Fruit fly (Drosophila melanogaster) whole organism, embryonic: Measurements from ENCODE around the gene CG11726.

Source experiments
- Adf1 ChIP-seq: fragments of 200-800 bp; sonication (Bioruptor generic); IDR thresholded peaks from 2 replicates; pipeline ENCODE4 v1.3.6; 2022; ENCODE audit warnings: missing biosample characterization, missing genetic modification characterization
- Aef1 ChIP-seq: fragments of 200-800 bp; sonication (Bioruptor generic); IDR thresholded peaks from 3 replicates; pipeline ENCODE4 v1.3.6; 2022; ENCODE audit warnings: missing biosample characterization, missing genetic modification characterization
- Asciz ChIP-seq: fragments of 200-800 bp; sonication (Bioruptor generic); optimal IDR thresholded peaks from 2 replicates; lab custom pipeline; 2017; ENCODE audit warnings: missing biosample characterization, mild to moderate bottlenecking, missing genetic modification characterization, missing genetic modification reagents
- Atf6 ChIP-seq: fragments of 200-800 bp; sonication (Bioruptor generic); IDR thresholded peaks from 2 replicates; pipeline ENCODE4 v1.3.6; 2022; ENCODE audit warnings: missing biosample characterization, missing genetic modification characterization
- CG1024 ChIP-seq: fragments of 200-800 bp; sonication (Bioruptor generic); IDR thresholded peaks from 2 replicates; pipeline ENCODE4 v1.3.6; 2022; ENCODE audit warnings: missing biosample characterization, missing genetic modification characterization
- CG10462 ChIP-seq: fragments of 200-800 bp; sonication (Bioruptor generic); optimal IDR thresholded peaks from 2 replicates; lab custom pipeline; 2016; ENCODE audit warnings: missing biosample characterization, missing genetic modification characterization
- CG11504 ChIP-seq: fragments of 200-800 bp; sonication (Bioruptor generic); optimal IDR thresholded peaks from 3 replicates; lab custom pipeline; 2019; ENCODE audit warnings: missing biosample characterization, mild to moderate bottlenecking, missing genetic modification characterization, moderate library complexity
- CG12391 ChIP-seq: fragments of 200-800 bp; sonication (Bioruptor generic); optimal IDR thresholded peaks from 3 replicates; lab custom pipeline; 2018; ENCODE audit warnings: missing biosample characterization, mild to moderate bottlenecking, missing genetic modification characterization, moderate library complexity
- CG12744 ChIP-seq: fragments of 200-800 bp; sonication (Bioruptor generic); optimal IDR thresholded peaks from 2 replicates; lab custom pipeline; 2016; ENCODE audit warnings: missing biosample characterization, missing genetic modification characterization
- CG14441 ChIP-seq: fragments of 200-800 bp; sonication (Bioruptor generic); IDR thresholded peaks from 2 replicates; pipeline ENCODE4 v1.3.6; 2022; ENCODE audit warnings: missing biosample characterization, missing genetic modification characterization
- CG2678 ChIP-seq: fragments of 200-800 bp; sonication (Bioruptor generic); optimal IDR thresholded peaks from 3 replicates; lab custom pipeline; 2019; ENCODE audit warnings: missing biosample characterization, mild to moderate bottlenecking, missing genetic modification characterization, moderate library complexity
- CG3065 ChIP-seq: fragments of 200-800 bp; sonication (Bioruptor generic); optimal IDR thresholded peaks from 2 replicates; lab custom pipeline; 2016; ENCODE audit warnings: missing biosample characterization, missing genetic modification characterization
- CG32772 ChIP-seq: fragments of 200-800 bp; sonication (Bioruptor generic); IDR thresholded peaks from 2 replicates; pipeline ENCODE4 v1.3.6; 2022; ENCODE audit warnings: missing biosample characterization, missing genetic modification characterization
- CG33557 ChIP-seq: fragments of 200-800 bp; sonication (Bioruptor generic); optimal IDR thresholded peaks from 2 replicates; lab custom pipeline; 2019; ENCODE audit warnings: missing biosample characterization, mild to moderate bottlenecking, missing genetic modification characterization, moderate library complexity
- CG3838 ChIP-seq: fragments of 200-800 bp; sonication (Bioruptor generic); optimal IDR thresholded peaks from 3 replicates; lab custom pipeline; 2016; ENCODE audit warnings: missing biosample characterization, missing genetic modification characterization
- CG3995 ChIP-seq: fragments of 200-800 bp; sonication (Bioruptor generic); optimal IDR thresholded peaks from 3 replicates; lab custom pipeline; 2016; ENCODE audit warnings: missing biosample characterization, missing genetic modification characterization
- CG4404 ChIP-seq: fragments of 200-800 bp; sonication (Bioruptor generic); IDR thresholded peaks from 2 replicates; pipeline ENCODE4 v1.3.6; 2022; ENCODE audit warnings: missing biosample characterization, missing genetic modification characterization
- CG6689 ChIP-seq: fragments of 200-800 bp; sonication (Bioruptor generic); IDR thresholded peaks from 2 replicates; pipeline ENCODE4 v1.3.6; 2022; ENCODE audit warnings: missing biosample characterization, missing genetic modification characterization
- CG6813 ChIP-seq: fragments of 200-800 bp; sonication (Bioruptor generic); optimal IDR thresholded peaks from 2 replicates; lab custom pipeline; 2017; ENCODE audit warnings: missing biosample characterization, missing genetic modification characterization, mild to moderate bottlenecking, moderate library complexity, missing genetic modification reagents
- CG8281 ChIP-seq: fragments of 200-800 bp; sonication (Bioruptor generic); optimal IDR thresholded peaks from 2 replicates; lab custom pipeline; 2018; ENCODE audit warnings: missing biosample characterization, mild to moderate bottlenecking, missing genetic modification characterization, moderate library complexity
- CG9817 ChIP-seq: fragments of 200-800 bp; sonication (Bioruptor generic); optimal IDR thresholded peaks from 2 replicates; lab custom pipeline; 2018; ENCODE audit warnings: missing biosample characterization, mild to moderate bottlenecking, missing genetic modification characterization, moderate library complexity
- Camta ChIP-seq: fragments of 200-800 bp; sonication (Bioruptor generic); optimal IDR thresholded peaks from 2 replicates; lab custom pipeline; 2016; ENCODE audit warnings: missing biosample characterization, missing genetic modification characterization
- Dref ChIP-seq: fragments of 200-800 bp; sonication (Bioruptor generic); IDR thresholded peaks from 2 replicates; pipeline ENCODE4 v1.3.6; 2022; ENCODE audit warnings: missing biosample characterization, missing genetic modification characterization
- Ets97D ChIP-seq: fragments of 200-800 bp; sonication (Bioruptor generic); optimal IDR thresholded peaks from 3 replicates; lab custom pipeline; 2016; ENCODE audit warnings: missing biosample characterization, missing genetic modification characterization
- H2.0 ChIP-seq: fragments of 200-800 bp; sonication (Bioruptor generic); IDR thresholded peaks from 2 replicates; pipeline ENCODE4 v1.3.6; 2022; ENCODE audit warnings: missing biosample characterization, missing genetic modification characterization
- HLHmδ ChIP-seq: fragments of 200-800 bp; sonication (Bioruptor generic); optimal IDR thresholded peaks from 2 replicates; lab custom pipeline; 2018; ENCODE audit warnings: missing biosample characterization, mild to moderate bottlenecking, missing genetic modification characterization, moderate library complexity
- MESR4 ChIP-seq: fragments of 200-800 bp; sonication (Bioruptor generic); optimal IDR thresholded peaks from 2 replicates; lab custom pipeline; 2018; ENCODE audit warnings: missing biosample characterization, mild to moderate bottlenecking, missing genetic modification characterization, moderate library complexity
- Nf-YA ChIP-seq: fragments of 200-800 bp; sonication (Bioruptor generic); IDR thresholded peaks from 2 replicates; pipeline ENCODE4 v1.3.6; 2022; ENCODE audit warnings: missing biosample characterization, missing genetic modification characterization
- Nf-YB ChIP-seq: fragments of 200-800 bp; sonication (Bioruptor generic); optimal IDR thresholded peaks from 3 replicates; lab custom pipeline; 2019; ENCODE audit warnings: missing biosample characterization, mild to moderate bottlenecking, missing genetic modification characterization, moderate library complexity
- Sry-β ChIP-seq: fragments of 200-800 bp; sonication (Bioruptor generic); optimal IDR thresholded peaks from 2 replicates; lab custom pipeline; 2018; ENCODE audit warnings: missing biosample characterization, mild to moderate bottlenecking, missing genetic modification characterization, moderate library complexity
- chinmo ChIP-seq: fragments of 200-800 bp; sonication (Bioruptor generic); IDR thresholded peaks from 4 replicates; pipeline ENCODE4 v1.3.6; 2022; ENCODE audit warnings: missing biosample characterization, missing genetic modification characterization; ENCODE audit not compliant: partially characterized antibody
- chn ChIP-seq: fragments of 200-800 bp; sonication (Bioruptor generic); optimal IDR thresholded peaks from 2 replicates; lab custom pipeline; 2016; ENCODE audit warnings: missing biosample characterization, missing genetic modification characterization
- ci ChIP-seq: fragments of 200-800 bp; sonication (Bioruptor generic); IDR thresholded peaks from 3 replicates; pipeline ENCODE4 v1.3.6; 2022; ENCODE audit warnings: missing biosample characterization, missing genetic modification characterization
- corto ChIP-seq: fragments of 200-800 bp; sonication (Bioruptor generic); optimal IDR thresholded peaks from 2 replicates; lab custom pipeline; 2016; ENCODE audit warnings: missing biosample characterization, mild to moderate bottlenecking, missing genetic modification characterization, moderate library complexity
- esg ChIP-seq: fragments of 200-800 bp; sonication (Bioruptor generic); conservative IDR thresholded peaks from 2 replicates; pipeline ENCODE4 v1.3.6; 2022; ENCODE audit warnings: missing biosample characterization, missing genetic modification characterization
- gro ChIP-seq: fragments of 200-800 bp; sonication (Bioruptor generic); optimal IDR thresholded peaks from 2 replicates; lab custom pipeline; 2016; ENCODE audit warnings: missing biosample characterization, missing genetic modification characterization
- gsb-n ChIP-seq: fragments of 200-800 bp; sonication (Bioruptor generic); optimal IDR thresholded peaks from 3 replicates; lab custom pipeline; 2018; ENCODE audit warnings: missing biosample characterization, mild to moderate bottlenecking, missing genetic modification characterization
- kah ChIP-seq: fragments of 200-800 bp; sonication (Bioruptor generic); optimal IDR thresholded peaks from 2 replicates; lab custom pipeline; 2018; ENCODE audit warnings: missing biosample characterization, mild to moderate bottlenecking, missing genetic modification characterization
- knrl ChIP-seq: fragments of 200-800 bp; sonication (Bioruptor generic); IDR thresholded peaks from 3 replicates; pipeline ENCODE4 v1.3.6; 2022; ENCODE audit warnings: missing biosample characterization, missing genetic modification characterization; ENCODE audit not compliant: partially characterized antibody
- lbe ChIP-seq: fragments of 200-800 bp; sonication (Bioruptor generic); optimal IDR thresholded peaks from 2 replicates; lab custom pipeline; 2016; ENCODE audit warnings: missing biosample characterization, mild to moderate bottlenecking, missing genetic modification characterization
- mirr ChIP-seq: fragments of 200-800 bp; sonication (Bioruptor generic); optimal IDR thresholded peaks from 3 replicates; lab custom pipeline; 2018; ENCODE audit warnings: missing biosample characterization, mild to moderate bottlenecking, missing genetic modification characterization
- nau ChIP-seq: fragments of 200-800 bp; sonication (Bioruptor generic); optimal IDR thresholded peaks from 3 replicates; lab custom pipeline; 2017; ENCODE audit warnings: missing biosample characterization, mild to moderate bottlenecking, missing genetic modification characterization, missing genetic modification reagents
- nom ChIP-seq: fragments of 200-800 bp; sonication (Bioruptor generic); optimal IDR thresholded peaks from 2 replicates; lab custom pipeline; 2017; ENCODE audit warnings: missing biosample characterization, missing genetic modification characterization, mild to moderate bottlenecking, moderate library complexity, missing genetic modification reagents
- psq ChIP-seq: fragments of 200-800 bp; sonication (Bioruptor generic); optimal IDR thresholded peaks from 2 replicates; lab custom pipeline; 2017; ENCODE audit warnings: missing biosample characterization, missing genetic modification characterization
- ro ChIP-seq: fragments of 200-800 bp; sonication (Bioruptor generic); IDR thresholded peaks from 2 replicates; pipeline ENCODE4 v1.3.6; 2022; ENCODE audit warnings: missing biosample characterization, missing genetic modification characterization
- salm ChIP-seq: fragments of 200-800 bp; sonication (Bioruptor generic); optimal IDR thresholded peaks from 2 replicates; lab custom pipeline; 2018; ENCODE audit warnings: missing biosample characterization, mild to moderate bottlenecking, missing genetic modification characterization
- seq ChIP-seq: fragments of 200-800 bp; sonication (Bioruptor generic); IDR thresholded peaks from 2 replicates; pipeline ENCODE4 v1.3.6; 2022; ENCODE audit warnings: missing biosample characterization, missing genetic modification characterization
- sna ChIP-seq: fragments of 200-800 bp; sonication (Bioruptor generic); IDR thresholded peaks from 2 replicates; pipeline ENCODE4 v1.3.6; 2022; ENCODE audit warnings: missing biosample characterization, missing genetic modification characterization; ENCODE audit not compliant: partially characterized antibody
- ssp ChIP-seq: fragments of 200-800 bp; sonication (Bioruptor generic); IDR thresholded peaks from 2 replicates; pipeline ENCODE4 v1.3.6; 2022; ENCODE audit warnings: missing biosample characterization, missing genetic modification characterization
- stwl ChIP-seq: fragments of 200-800 bp; sonication (Bioruptor generic); optimal IDR thresholded peaks from 3 replicates; lab custom pipeline; 2018; ENCODE audit warnings: missing biosample characterization, mild to moderate bottlenecking, missing genetic modification characterization, moderate library complexity
- wor ChIP-seq: fragments of 200-800 bp; sonication (Bioruptor generic); IDR thresholded peaks from 2 replicates; pipeline ENCODE4 v1.3.6; 2022; ENCODE audit warnings: missing biosample characterization, missing genetic modification characterization

Gene CG11726

dm6 chr3L:11375304-11375703 is 19.2 kb upstream of the CG11726 start (continued):
- TF ChIP-seq CG12744 (GFP tag; lab: Kevin White, UChicago), result peak; percentile 38
- peak; percentile 60; the same call in 1 of the 2 replicates for TF ChIP-seq ro (GFP tag; lab: Robert Waterston, UW)
- no peak for TF ChIP-seq gro (GFP tag; lab: Kevin White, UChicago)
- TF ChIP-seq Dref (GFP tag; lab: Robert Waterston, UW), result no peak
- no peak for TF ChIP-seq Ets97D (GFP tag; lab: Kevin White, UChicago)
- TF ChIP-seq kah (GFP tag; lab: Kevin White, UChicago), result peak; percentile 58
- peak; percentile 57 for TF ChIP-seq Asciz
- no peak for TF ChIP-seq Adf1 (GFP tag; lab: Robert Waterston, UW)
- TF ChIP-seq mirr, result no peak
- peak; percentile 28; the same call in 1 of the 2 replicates for TF ChIP-seq CG1024
- no peak for TF ChIP-seq Nf-YA (GFP tag; lab: Robert Waterston, UW)
- TF ChIP-seq Camta (GFP tag; lab: Kevin White, UChicago), result peak; percentile 27
- TF ChIP-seq nom, result peak; percentile 27
- TF ChIP-seq Sry-β (GFP tag; lab: Kevin White, UChicago), result peak; percentile 30
- peak; percentile 29 for TF ChIP-seq CG10462 (GFP tag; lab: Kevin White, UChicago)
- TF ChIP-seq ssp (GFP tag; lab: Robert Waterston, UW), result peak; percentile 60
- peak; percentile 81 for TF ChIP-seq gsb-n (tag; lab: Kevin White, UChicago)
- no peak for TF ChIP-seq CG3995 (GFP tag; lab: Kevin White, UChicago)
- TF ChIP-seq H2.0, result peak; percentile 40; the same call in 1 of the 2 replicates
- TF ChIP-seq CG33557 (GFP tag; lab: Kevin White, UChicago), result peak; percentile 76
- 0 out of 2 replicates have a peak, but pooled peaks have one; percentile 26 for TF ChIP-seq seq (GFP tag; lab: Robert Waterston, UW)
- TF ChIP-seq CG8281, result no peak
- TF ChIP-seq Nf-YB (GFP tag; lab: Kevin White, UChicago), result peak; percentile 51
- TF ChIP-seq wor, result peak; percentile 40; the same call in 1 of the 2 replicates
- no peak for TF ChIP-seq psq
- TF ChIP-seq CG3065 (GFP tag; lab: Kevin White, UChicago), result peak; percentile 41
- TF ChIP-seq MESR4 (GFP tag; lab: Kevin White, UChicago), result no peak
- TF ChIP-seq chinmo (GFP tag; lab: Robert Waterston, UW), result no peak
- no peak for TF ChIP-seq lbe (GFP tag; lab: Kevin White, UChicago)
- TF ChIP-seq salm (tag; lab: Kevin White, UChicago), result peak; percentile 61
- TF ChIP-seq Atf6 (GFP tag; lab: Robert Waterston, UW), result no peak
- no peak for TF ChIP-seq CG3838
- TF ChIP-seq CG12391 (tag; lab: Kevin White, UChicago), result peak; percentile 81
- peak; percentile 0 for TF ChIP-seq CG9817 (tag; lab: Kevin White, UChicago)
- peak; percentile 21 for TF ChIP-seq stwl (tag; lab: Kevin White, UChicago)
- peak; percentile 64 for TF ChIP-seq CG32772 (GFP tag; lab: Robert Waterston, UW)
- TF ChIP-seq sna (GFP tag; lab: Robert Waterston, UW), result no peak
- no peak for TF ChIP-seq HLHmδ (GFP tag; lab: Kevin White, UChicago)
- TF ChIP-seq corto, result no peak
- TF ChIP-seq Aef1 (GFP tag; lab: Robert Waterston, UW), result no peak
- TF ChIP-seq esg (GFP tag; lab: Robert Waterston, UW), result peak; percentile 54
- peak; percentile 66 for TF ChIP-seq CG6813 (GFP tag; lab: Kevin White, UChicago)
- no peak for TF ChIP-seq knrl (GFP tag; lab: Robert Waterston, UW)
- peak; percentile 70 for TF ChIP-seq CG4404 (GFP tag; lab: Robert Waterston, UW)
- peak; percentile 76 for TF ChIP-seq CG2678 (tag; lab: Kevin White, UChicago)
- peak; percentile 81 for TF ChIP-seq CG11504
- peak; percentile 82 for TF ChIP-seq ci (GFP tag; lab: Robert Waterston, UW)
- 0 out of 2 replicates have a peak, but pooled peaks have one; percentile 24 for TF ChIP-seq CG14441
- peak; percentile 60 for TF ChIP-seq chn (GFP tag; lab: Kevin White, UChicago)
- peak; percentile 63 for TF ChIP-seq CG6689 (GFP tag; lab: Robert Waterston, UW)
- TF ChIP-seq nau (GFP tag; lab: Kevin White, UChicago), result peak; percentile 31
